Worm (Caenorhabditis elegans) whole organism, midembryonic: Measurements from ENCODE around the gene glc-1.

Source experiments
- T22C8.4 ChIP-seq: fragments of 200-800 bp; sonication (Bioruptor generic); IDR thresholded peaks from 2 replicates; pipeline ENCODE4 v1.3.6; 2022; ENCODE audit warnings: missing genetic modification characterization, missing compliant biosample characterization
- cog-1 ChIP-seq: sonication (generic microtip); optimal IDR thresholded peaks from 2 replicates; lab custom pipeline; 2016; ENCODE audit warnings: missing genetic modification characterization, missing compliant biosample characterization
- flt-1 ChIP-seq: fragments of 200-800 bp; sonication (Bioruptor generic); IDR thresholded peaks from 2 replicates; pipeline ENCODE4 v1.3.6; 2022; ENCODE audit warnings: missing genetic modification characterization, missing compliant biosample characterization
- klf-2 ChIP-seq: fragments of 200-800 bp; sonication (Bioruptor generic); conservative IDR thresholded peaks from 2 replicates; pipeline ENCODE4 v1.3.6; 2022; ENCODE audit warnings: missing genetic modification reagents, missing genetic modification characterization, missing compliant biosample characterization
- med-1 ChIP-seq: sonication (generic microtip); optimal IDR thresholded peaks from 2 replicates; lab custom pipeline; 2017; ENCODE audit warnings: missing genetic modification characterization, mild to moderate bottlenecking, missing compliant biosample characterization, antibody characterized with exemption, missing genetic modification reagents; ENCODE audit not compliant: insufficient read depth
- ref-1 ChIP-seq: fragments of 200-800 bp; sonication (Bioruptor generic); conservative IDR thresholded peaks from 2 replicates; pipeline ENCODE4 v1.3.6; 2022; ENCODE audit warnings: missing genetic modification reagents, missing genetic modification characterization, missing compliant biosample characterization
- tab-1 ChIP-seq: fragments of 200-800 bp; sonication (Bioruptor generic); IDR thresholded peaks from 2 replicates; pipeline ENCODE4 v1.3.6; 2022; ENCODE audit warnings: missing genetic modification characterization, missing compliant biosample characterization
- ztf-23 ChIP-seq: fragments of 200-800 bp; sonication (Bioruptor generic); IDR thresholded peaks from 2 replicates; pipeline ENCODE4 v1.3.6; 2022; ENCODE audit warnings: missing genetic modification reagents, missing genetic modification characterization, missing compliant biosample characterization
- ztf-29 ChIP-seq: fragments of 200-800 bp; sonication (Bioruptor generic); IDR thresholded peaks from 2 replicates; pipeline ENCODE4 v1.3.6; 2022; ENCODE audit warnings: missing genetic modification reagents, missing genetic modification characterization, missing compliant biosample characterization

Gene glc-1

DNA sequence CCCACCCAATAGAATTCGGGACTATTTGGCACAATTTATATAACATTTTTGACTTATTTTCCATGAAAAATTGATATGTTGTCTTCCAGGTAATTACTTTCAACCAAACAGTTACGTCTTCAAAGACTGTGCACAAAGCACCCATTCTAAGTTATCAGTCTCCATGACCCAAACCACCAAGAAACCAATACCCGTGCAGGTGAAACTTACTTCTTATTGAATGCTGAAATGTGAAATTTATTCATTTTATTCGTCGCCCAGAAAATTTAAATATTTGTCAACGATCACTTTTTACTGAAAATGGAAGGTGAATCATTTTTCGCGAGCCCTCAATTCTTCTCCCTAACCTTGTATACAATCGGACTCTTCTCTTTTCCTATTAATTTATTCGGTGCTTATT lies 28.9 kb upstream of the glc-1 start, which contains the start of gene srh-281:
Gene srh-281 (plus strand): TSS at position 301 of the 400 bp plus-strand sequence.
- TF ChIP-seq ref-1 (GFP tag; lab: Robert Waterston, UW) (no peak), klf-2 (GFP tag; lab: Robert Waterston, UW) (no peak), tab-1 (no peak), ztf-23 (GFP tag; lab: Robert Waterston, UW) (no peak), T22C8.4 (GFP tag; lab: Robert Waterston, UW) (no peak), ztf-29 (GFP tag; lab: Robert Waterston, UW) (no peak), cog-1 (tag; lab: Kevin White, UChicago) (no peak), med-1 (GFP tag; lab: Kevin White, UChicago) (no peak), flt-1 (GFP tag; lab: Robert Waterston, UW) (no peak)

DNA sequence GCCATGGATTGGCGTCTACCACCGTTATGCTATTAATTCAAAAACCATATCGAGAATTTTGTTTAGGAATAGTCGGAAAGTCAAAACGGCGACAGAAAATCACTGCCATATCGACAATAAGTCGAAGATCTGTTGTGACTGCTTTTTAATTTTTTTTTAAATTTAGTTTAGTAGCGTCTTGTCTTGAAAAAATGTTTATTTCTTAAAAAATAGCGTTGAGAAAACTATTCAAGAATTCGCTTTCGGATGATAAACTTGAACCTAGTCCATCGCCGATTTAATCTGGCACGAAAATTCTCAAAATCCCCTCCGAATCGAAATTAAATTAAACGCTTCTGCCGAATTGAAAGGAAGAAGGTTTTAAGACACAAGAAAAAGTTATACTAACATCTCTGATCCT lies 27.3 kb upstream of the glc-1 start, which contains the start of gene srh-279:
Gene srh-279 (plus strand): TSS at position 301 of the 400 bp plus-strand sequence.
- no peak for TF ChIP-seq klf-2 (GFP tag; lab: Robert Waterston, UW)
- TF ChIP-seq ref-1 (GFP tag; lab: Robert Waterston, UW) = no peak
- TF ChIP-seq med-1 (GFP tag; lab: Kevin White, UChicago) = no peak
- no peak for TF ChIP-seq tab-1
- TF ChIP-seq T22C8.4 (GFP tag; lab: Robert Waterston, UW) = no peak
- TF ChIP-seq cog-1 (tag; lab: Kevin White, UChicago) = no peak
- TF ChIP-seq ztf-23 (GFP tag; lab: Robert Waterston, UW) = no peak
- TF ChIP-seq ztf-29 (GFP tag; lab: Robert Waterston, UW) = no peak
- TF ChIP-seq flt-1 (GFP tag; lab: Robert Waterston, UW) = no peak

DNA sequence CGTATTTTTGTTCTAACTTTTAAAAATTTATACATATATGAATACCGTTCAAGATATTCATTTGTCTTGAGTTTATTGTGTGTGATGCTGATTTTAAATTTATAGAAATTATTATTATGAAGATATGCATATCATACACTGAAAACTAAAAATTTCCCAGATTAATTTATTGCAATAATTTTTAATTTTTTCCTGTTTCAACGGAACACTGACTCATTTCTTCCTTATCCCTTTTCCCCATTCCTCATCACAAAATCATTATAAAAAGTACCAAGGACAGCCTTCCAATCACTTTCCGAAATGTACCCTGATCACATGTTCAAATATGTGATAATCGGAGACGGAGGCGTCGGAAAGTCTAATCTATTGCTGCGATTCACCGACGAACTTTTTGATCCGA lies 24.8 kb upstream of the glc-1 start, which contains the start of gene rabr-4:
Gene rabr-4 (plus strand): TSS at position 301 of the 400 bp plus-strand sequence.
- no peak for TF ChIP-seq T22C8.4 (GFP tag; lab: Robert Waterston, UW)
- TF ChIP-seq ref-1 (GFP tag; lab: Robert Waterston, UW) = no peak
- no peak for TF ChIP-seq med-1 (GFP tag; lab: Kevin White, UChicago)

DNA sequence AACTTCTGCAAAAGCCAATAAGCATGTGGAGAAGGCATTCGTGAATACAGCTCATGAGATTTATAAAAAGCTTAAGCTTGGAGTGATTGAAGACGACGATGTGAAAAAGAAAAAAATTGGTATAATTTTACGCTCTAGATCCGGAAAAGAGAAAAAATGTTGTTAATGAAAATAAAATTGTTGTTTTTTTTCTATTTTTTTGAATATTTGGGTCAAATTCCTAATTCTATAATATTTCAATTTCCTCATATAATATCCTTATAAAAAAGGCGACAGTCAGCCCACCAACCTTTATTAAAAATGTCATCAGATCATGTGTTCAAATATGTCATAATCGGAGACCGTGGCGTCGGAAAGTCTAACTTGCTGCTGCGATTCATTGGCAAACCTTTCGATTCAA lies 24.1 kb upstream of the glc-1 start, which contains the start of gene rabr-3:
Gene rabr-3 (plus strand): TSS at position 301 of the 400 bp plus-strand sequence.
- TF ChIP-seq ztf-29 (GFP tag; lab: Robert Waterston, UW) (no peak), ztf-23 (GFP tag; lab: Robert Waterston, UW) (no peak), ref-1 (GFP tag; lab: Robert Waterston, UW) (no peak)

DNA sequence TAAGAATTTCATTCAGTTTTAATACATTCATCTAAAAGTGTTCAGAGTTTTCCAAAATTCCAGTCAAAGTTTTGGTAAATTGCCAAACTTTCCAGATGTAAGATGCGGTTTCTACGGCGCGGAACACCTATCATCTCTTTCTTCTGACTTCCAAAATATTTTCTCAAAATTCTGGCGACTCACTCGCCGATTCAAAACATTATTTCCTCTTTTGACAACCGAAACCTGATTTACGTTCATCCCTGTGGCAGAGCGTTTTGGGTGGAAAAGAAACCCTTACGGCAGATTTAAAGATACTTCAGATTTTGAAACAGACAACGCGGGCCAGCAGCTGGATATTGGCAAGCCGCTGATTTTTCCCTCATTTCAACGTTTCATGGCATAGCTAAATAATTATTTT lies 21.4 kb upstream of the glc-1 start, which contains the start of gene F11A5.5:
Gene F11A5.5 (plus strand): TSS at position 301 of the 400 bp plus-strand sequence.
- no peak for TF ChIP-seq med-1 (GFP tag; lab: Kevin White, UChicago)
- no peak for TF ChIP-seq cog-1 (tag; lab: Kevin White, UChicago)
- no peak for TF ChIP-seq ztf-29 (GFP tag; lab: Robert Waterston, UW)
- no peak for TF ChIP-seq T22C8.4 (GFP tag; lab: Robert Waterston, UW)
- no peak for TF ChIP-seq ztf-23 (GFP tag; lab: Robert Waterston, UW)
- TF ChIP-seq ref-1 (GFP tag; lab: Robert Waterston, UW) = no peak
- TF ChIP-seq klf-2 (GFP tag; lab: Robert Waterston, UW) = no peak
- TF ChIP-seq flt-1 (GFP tag; lab: Robert Waterston, UW) = no peak
- TF ChIP-seq tab-1 = no peak

DNA sequence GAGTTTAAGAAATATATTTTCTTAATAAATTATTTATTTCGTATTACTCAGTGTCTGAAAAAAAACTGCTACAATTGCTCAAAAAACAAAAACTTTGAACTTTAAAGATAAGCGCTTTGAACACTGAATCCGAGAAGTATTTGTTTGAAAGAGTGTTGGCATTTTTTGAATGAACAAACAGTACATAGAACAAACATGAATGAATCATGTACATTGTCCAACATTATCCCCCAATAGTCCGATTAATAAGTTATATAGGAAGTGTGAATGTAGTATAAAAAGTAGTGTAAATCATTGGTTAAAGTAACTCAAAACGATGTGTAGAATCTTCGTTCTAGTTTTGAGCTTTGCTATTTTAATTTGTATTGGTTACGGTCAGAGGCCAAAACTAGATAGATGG lies 17.7 kb upstream of the glc-1 start, which contains the start of gene F11A5.17:
Gene F11A5.17 (plus strand): TSS at position 301 of the 400 bp plus-strand sequence.
- no peak for TF ChIP-seq flt-1 (GFP tag; lab: Robert Waterston, UW)
- TF ChIP-seq ref-1 (GFP tag; lab: Robert Waterston, UW) = no peak
- TF ChIP-seq med-1 (GFP tag; lab: Kevin White, UChicago) = no peak
- TF ChIP-seq tab-1 = no peak
- no peak for TF ChIP-seq klf-2 (GFP tag; lab: Robert Waterston, UW)
- TF ChIP-seq T22C8.4 (GFP tag; lab: Robert Waterston, UW) = no peak
- TF ChIP-seq ztf-23 (GFP tag; lab: Robert Waterston, UW) = no peak
- TF ChIP-seq cog-1 (tag; lab: Kevin White, UChicago) = no peak
- TF ChIP-seq ztf-29 (GFP tag; lab: Robert Waterston, UW) = no peak

DNA sequence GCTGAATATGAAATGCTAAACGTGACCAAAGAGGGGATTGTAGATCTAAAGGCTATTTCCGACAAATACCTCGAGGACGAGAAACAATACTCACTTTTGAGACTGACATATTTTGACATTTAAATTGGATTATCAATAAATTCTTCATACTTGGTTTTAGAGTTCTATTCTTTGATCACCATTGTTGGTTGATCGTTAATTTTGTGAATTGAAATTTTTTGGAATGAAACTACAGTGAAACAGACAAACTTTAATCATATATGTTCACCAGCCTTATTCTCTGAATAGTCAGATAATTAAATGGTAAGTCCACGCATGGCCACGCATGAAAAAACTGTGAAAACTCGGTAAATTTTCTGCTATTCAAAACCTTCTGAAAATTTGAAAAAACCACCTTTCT lies 16.8 kb upstream of the glc-1 start, which contains the start of gene F11A5.18:
Gene F11A5.18 (plus strand): TSS at position 301 of the 400 bp plus-strand sequence.
- TF ChIP-seq cog-1 (tag; lab: Kevin White, UChicago) = no peak
- TF ChIP-seq flt-1 (GFP tag; lab: Robert Waterston, UW) = no peak
- TF ChIP-seq klf-2 (GFP tag; lab: Robert Waterston, UW) = no peak
- no peak for TF ChIP-seq T22C8.4 (GFP tag; lab: Robert Waterston, UW)
- TF ChIP-seq med-1 (GFP tag; lab: Kevin White, UChicago) = no peak
- TF ChIP-seq ref-1 (GFP tag; lab: Robert Waterston, UW) = no peak
- TF ChIP-seq ztf-29 (GFP tag; lab: Robert Waterston, UW) = no peak
- TF ChIP-seq tab-1 = no peak
- TF ChIP-seq ztf-23 (GFP tag; lab: Robert Waterston, UW) = no peak

DNA sequence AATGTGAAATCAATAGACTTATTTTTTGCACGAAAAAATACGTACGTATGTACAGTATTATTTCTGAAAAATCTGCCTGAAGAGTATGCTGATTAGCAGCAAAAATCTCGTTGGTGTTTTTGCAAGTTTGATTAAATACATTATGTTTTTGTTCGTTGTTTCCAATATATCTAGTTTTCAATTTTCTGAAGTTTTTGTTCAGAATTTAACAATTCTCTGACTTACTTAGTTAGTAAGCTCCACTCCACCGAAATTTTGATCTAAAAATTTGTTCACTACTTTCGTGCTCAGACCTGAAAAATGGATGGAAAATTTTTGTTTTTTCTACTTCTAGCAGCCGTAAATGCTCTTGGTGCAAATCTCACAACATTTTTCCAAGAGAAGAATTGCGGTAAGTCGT lies 14.5 kb upstream of the glc-1 start, which contains the start of gene irld-26:
Gene irld-26 (plus strand): TSS at position 301 of the 400 bp plus-strand sequence.
- TF ChIP-seq ztf-29 (GFP tag; lab: Robert Waterston, UW) = no peak
- TF ChIP-seq ref-1 (GFP tag; lab: Robert Waterston, UW) = no peak
- TF ChIP-seq klf-2 (GFP tag; lab: Robert Waterston, UW) = no peak
- TF ChIP-seq tab-1 = no peak
- TF ChIP-seq med-1 (GFP tag; lab: Kevin White, UChicago) = no peak
- TF ChIP-seq flt-1 (GFP tag; lab: Robert Waterston, UW) = no peak

DNA sequence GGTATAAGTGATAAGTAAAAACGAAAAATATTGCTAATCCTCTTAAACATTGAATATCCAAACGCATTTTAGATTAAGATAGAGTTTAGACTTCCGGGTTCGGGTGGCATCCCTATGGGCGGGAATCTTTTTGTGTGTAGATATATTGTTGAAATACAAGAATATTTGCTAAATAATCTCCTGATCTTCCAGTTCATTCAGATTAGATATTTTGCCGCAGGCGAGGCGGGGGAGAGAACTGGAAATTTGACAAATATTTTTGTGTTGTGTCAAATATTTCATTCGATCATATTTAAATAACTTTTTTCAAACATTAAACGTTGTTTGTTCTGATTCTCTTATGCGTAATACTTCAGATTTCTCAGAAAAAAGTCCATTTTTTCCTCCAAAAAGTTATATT lies 9.6 kb upstream of the glc-1 start, which contains the start of gene oac-15:
Gene oac-15 (minus strand): TSS at position 101 of the 400 bp plus-strand sequence.
- TF ChIP-seq med-1 (GFP tag; lab: Kevin White, UChicago) = no peak
- TF ChIP-seq flt-1 (GFP tag; lab: Robert Waterston, UW) = no peak
- TF ChIP-seq ref-1 (GFP tag; lab: Robert Waterston, UW) = no peak
- no peak for TF ChIP-seq ztf-29 (GFP tag; lab: Robert Waterston, UW)
- TF ChIP-seq ztf-23 (GFP tag; lab: Robert Waterston, UW) = no peak
